Worm (Caenorhabditis elegans) whole organism, L4 larva: ENCODE results near the gene EGAP1.5.

Experiments
- F26F4.8 ChIP-seq: fragments of 200-800 bp; sonication (Bioruptor generic); conservative IDR thresholded peaks from 2 replicates; pipeline ENCODE4 v1.3.6; 2022; ENCODE audit warnings: missing genetic modification characterization, missing compliant biosample characterization
- aly-2 ChIP-seq: sonication (generic microtip); optimal IDR thresholded peaks from 2 replicates; lab custom pipeline; 2018; ENCODE audit warnings: missing biosample characterization, missing genetic modification characterization
- ama-1 ChIP-seq: fragments of 150-350 bp; optimal IDR thresholded peaks from 2 replicates; lab custom pipeline; 2014; ENCODE audit warnings: inconsistent platforms, mixed read lengths
- ceh-20 ChIP-seq: fragments of 200-800 bp; sonication (Bioruptor generic); IDR thresholded peaks from 2 replicates; pipeline ENCODE4 v1.3.6; 2022; ENCODE audit warnings: missing genetic modification reagents, missing genetic modification characterization, missing compliant biosample characterization
- ceh-62 ChIP-seq: sonication (generic microtip); optimal IDR thresholded peaks from 2 replicates; lab custom pipeline; 2017; ENCODE audit warnings: missing biosample characterization, missing genetic modification characterization
- ces-1 ChIP-seq: fragments of 150-350 bp; sonication (generic microtip); optimal IDR thresholded peaks from 4 replicates; lab custom pipeline; 2014; ENCODE audit warnings: missing biosample characterization, missing genetic modification reagents, missing genetic modification characterization
- cey-2 ChIP-seq: sonication (generic microtip); optimal IDR thresholded peaks from 3 replicates; lab custom pipeline; 2017; ENCODE audit warnings: missing genetic modification characterization, mild to moderate bottlenecking, missing compliant biosample characterization, antibody characterized with exemption, borderline replicate concordance; ENCODE audit not compliant: insufficient read depth
- ctbp-1 ChIP-seq: fragments of 200-800 bp; sonication (Bioruptor generic); IDR thresholded peaks from 2 replicates; pipeline ENCODE4 v1.3.6; 2022; ENCODE audit warnings: missing genetic modification reagents, missing genetic modification characterization, missing compliant biosample characterization
- daf-16 ChIP-seq, 3 experiments: sonication (generic microtip); optimal IDR thresholded peaks; 2 replicates each; lab custom pipeline; 2016 to 2017; ENCODE audit warnings: missing genetic modification characterization in 3 of 3, missing genetic modification reagents in 3 of 3, mild to moderate bottlenecking in 2 of 3, missing compliant biosample characterization in 2 of 3, missing biosample characterization in 1 of 3, moderate library complexity in 1 of 3
- daf-8 ChIP-seq: fragments of 200-800 bp; sonication (Bioruptor generic); IDR thresholded peaks from 2 replicates; pipeline ENCODE4 v1.3.6; 2022; ENCODE audit warnings: missing genetic modification characterization, missing compliant biosample characterization
- dmd-9 ChIP-seq: fragments of 200-800 bp; sonication (Bioruptor generic); IDR thresholded peaks from 2 replicates; pipeline ENCODE4 v1.3.6; 2022; ENCODE audit warnings: missing genetic modification reagents, missing genetic modification characterization, missing compliant biosample characterization
- dpl-1 ChIP-seq: fragments of 150-350 bp; optimal IDR thresholded peaks from 2 replicates; lab custom pipeline; 2014; ENCODE audit warnings: missing biosample characterization, missing genetic modification reagents, missing genetic modification characterization
- dve-1 ChIP-seq: sonication (generic microtip); optimal IDR thresholded peaks from 2 replicates; lab custom pipeline; 2017; ENCODE audit warnings: antibody characterized with exemption, mild to moderate bottlenecking, missing genetic modification characterization, missing compliant biosample characterization; ENCODE audit not compliant: insufficient read depth
- egl-27 ChIP-seq: sonication (generic microtip); optimal IDR thresholded peaks from 3 replicates; lab custom pipeline; 2017; ENCODE audit warnings: missing biosample characterization, missing genetic modification reagents, missing genetic modification characterization
- fos-1 ChIP-seq: fragments of 150-350 bp; optimal IDR thresholded peaks from 2 replicates; lab custom pipeline; 2014; ENCODE audit warnings: missing biosample characterization, missing genetic modification characterization
- gei-8 ChIP-seq: fragments of 200-800 bp; sonication (Bioruptor generic); optimal IDR thresholded peaks from 2 replicates; lab custom pipeline; 2018; ENCODE audit warnings: mild to moderate bottlenecking, missing genetic modification characterization, missing compliant biosample characterization
- hif-1 ChIP-seq, 2 experiments: sonication (generic microtip); optimal IDR thresholded peaks; 2 replicates each; lab custom pipeline; 2016 to 2017; ENCODE audit warnings: missing compliant biosample characterization in 2 of 2, missing genetic modification characterization in 2 of 2, missing genetic modification reagents in 2 of 2, missing genotype in 2 of 2, mild to moderate bottlenecking in 1 of 2
- hlh-11 ChIP-seq: fragments of 200-800 bp; sonication (Bioruptor generic); optimal IDR thresholded peaks from 2 replicates; lab custom pipeline; 2018; ENCODE audit warnings: mild to moderate bottlenecking, missing genetic modification characterization, missing compliant biosample characterization
- hmg-1.1 ChIP-seq: fragments of 200-800 bp; sonication (Bioruptor generic); IDR thresholded peaks from 2 replicates; pipeline ENCODE4 v1.3.6; 2022; ENCODE audit warnings: missing genetic modification reagents, missing genetic modification characterization, missing compliant biosample characterization
- lim-7 ChIP-seq: fragments of 200-800 bp; sonication (Bioruptor generic); IDR thresholded peaks from 2 replicates; pipeline ENCODE4 v1.3.6; 2022; ENCODE audit warnings: missing genetic modification characterization, missing compliant biosample characterization
- lin-1 ChIP-seq: fragments of 200-800 bp; sonication (Bioruptor generic); IDR thresholded peaks from 2 replicates; pipeline ENCODE4 v1.3.6; 2022; ENCODE audit warnings: missing genetic modification reagents, missing genetic modification characterization, missing compliant biosample characterization
- lin-38 ChIP-seq: fragments of 200-800 bp; sonication (Bioruptor generic); IDR thresholded peaks from 2 replicates; pipeline ENCODE4 v1.3.6; 2022; ENCODE audit warnings: missing genetic modification reagents, missing genetic modification characterization, missing compliant biosample characterization
- lin-39 ChIP-seq: fragments of 150-350 bp; optimal IDR thresholded peaks from 2 replicates; lab custom pipeline; 2014; ENCODE audit warnings: missing biosample characterization, missing genetic modification reagents, missing genetic modification characterization
- lir-3 ChIP-seq: sonication (generic microtip); optimal IDR thresholded peaks from 2 replicates; lab custom pipeline; 2016; ENCODE audit warnings: mild to moderate bottlenecking, missing genetic modification characterization, missing compliant biosample characterization
- madf-9 ChIP-seq: fragments of 200-800 bp; sonication (Bioruptor generic); conservative IDR thresholded peaks from 2 replicates; pipeline ENCODE4 v1.3.6; 2022; ENCODE audit warnings: missing genetic modification reagents, missing genetic modification characterization, missing compliant biosample characterization
- mdl-1 ChIP-seq, 2 experiments: fragments of 150-350 bp in 1 of 2; sonication (generic microtip) in 1 of 2; optimal IDR thresholded peaks; 2 replicates each; lab custom pipeline; 2014 to 2017; ENCODE audit warnings: missing biosample characterization in 2 of 2, missing genetic modification characterization in 2 of 2
- mdt-29 ChIP-seq: fragments of 200-800 bp; sonication (Bioruptor generic); IDR thresholded peaks from 2 replicates; pipeline ENCODE4 v1.3.6; 2022; ENCODE audit warnings: missing genetic modification reagents, missing genetic modification characterization, missing compliant biosample characterization
- mes-2 ChIP-seq: sonication (generic microtip); optimal IDR thresholded peaks from 2 replicates; lab custom pipeline; 2016; ENCODE audit warnings: missing genotype, mild to moderate bottlenecking, missing genetic modification characterization, missing compliant biosample characterization; ENCODE audit not compliant: poor library complexity, severe bottlenecking
- mxl-2 ChIP-seq: fragments of 200-800 bp; sonication (Bioruptor generic); conservative IDR thresholded peaks from 2 replicates; pipeline ENCODE4 v1.3.6; 2022; ENCODE audit warnings: missing genetic modification reagents, missing genetic modification characterization, missing compliant biosample characterization
- mxl-3 ChIP-seq: fragments of 200-800 bp; sonication (Bioruptor generic); optimal IDR thresholded peaks from 2 replicates; lab custom pipeline; 2018; ENCODE audit warnings: mild to moderate bottlenecking, missing genetic modification characterization, missing compliant biosample characterization
- nhr-102 ChIP-seq: sonication (generic microtip); optimal IDR thresholded peaks from 2 replicates; lab custom pipeline; 2016; ENCODE audit warnings: mild to moderate bottlenecking, missing genetic modification characterization, moderate library complexity, missing compliant biosample characterization
- nhr-111 ChIP-seq: fragments of 200-800 bp; sonication (Bioruptor generic); optimal IDR thresholded peaks from 2 replicates; lab custom pipeline; 2018; ENCODE audit warnings: mild to moderate bottlenecking, missing genetic modification characterization, missing compliant biosample characterization
- nhr-25 ChIP-seq: sonication (generic microtip); optimal IDR thresholded peaks from 2 replicates; lab custom pipeline; 2017; ENCODE audit warnings: missing genetic modification characterization, mild to moderate bottlenecking, missing compliant biosample characterization, antibody characterized with exemption, moderate library complexity, borderline replicate concordance; ENCODE audit not compliant: insufficient read depth
- nhr-28 ChIP-seq: fragments of 150-350 bp; optimal IDR thresholded peaks from 2 replicates; lab custom pipeline; 2014; ENCODE audit warnings: missing biosample characterization, missing genetic modification characterization
- nhr-41 ChIP-seq: fragments of 200-800 bp; sonication (Bioruptor generic); IDR thresholded peaks from 2 replicates; pipeline ENCODE4 v1.3.6; 2022; ENCODE audit warnings: missing genetic modification reagents, missing genetic modification characterization, missing compliant biosample characterization
- nhr-42 ChIP-seq: fragments of 200-800 bp; sonication (Bioruptor generic); IDR thresholded peaks from 2 replicates; pipeline ENCODE4 v1.3.6; 2022; ENCODE audit warnings: missing genetic modification characterization, missing compliant biosample characterization
- nhr-76 ChIP-seq: fragments of 150-350 bp; optimal IDR thresholded peaks from 2 replicates; lab custom pipeline; 2014; ENCODE audit warnings: missing biosample characterization, missing genetic modification characterization
- rbr-2 ChIP-seq: sonication (generic microtip); optimal IDR thresholded peaks from 2 replicates; lab custom pipeline; 2016; ENCODE audit warnings: missing genotype, missing genetic modification characterization, missing compliant biosample characterization
- saeg-2 ChIP-seq: fragments of 200-800 bp; sonication (Bioruptor generic); IDR thresholded peaks from 2 replicates; pipeline ENCODE4 v1.3.6; 2022; ENCODE audit warnings: missing genetic modification reagents, missing genetic modification characterization, missing compliant biosample characterization
- sdz-12 ChIP-seq: fragments of 200-800 bp; sonication (Bioruptor generic); optimal IDR thresholded peaks from 2 replicates; lab custom pipeline; 2018; ENCODE audit warnings: mild to moderate bottlenecking, missing genetic modification characterization, missing compliant biosample characterization
- snpc-1.2 ChIP-seq: fragments of 200-800 bp; sonication (Bioruptor generic); IDR thresholded peaks from 2 replicates; pipeline ENCODE4 v1.3.6; 2022; ENCODE audit warnings: missing genetic modification reagents, missing genetic modification characterization, missing compliant biosample characterization
- spr-1 ChIP-seq: sonication (generic microtip); optimal IDR thresholded peaks from 2 replicates; lab custom pipeline; 2016; ENCODE audit warnings: mild to moderate bottlenecking, missing genetic modification characterization, missing compliant biosample characterization
- tra-1 ChIP-seq: fragments of 200-800 bp; sonication (Bioruptor generic); IDR thresholded peaks from 2 replicates; pipeline ENCODE4 v1.3.6; 2022; ENCODE audit warnings: missing genetic modification reagents, missing genetic modification characterization, missing compliant biosample characterization
- unc-62 ChIP-seq, 3 experiments: fragments of 150-350 bp in 1 of 3; sonication (generic microtip); optimal IDR thresholded peaks in 2 of 3; peaks in 1 of 3; 1 replicate in 1 of 3; 2 replicates in 2 of 3; lab custom pipeline; 2014 to 2017; ENCODE audit warnings: missing biosample characterization in 3 of 3, missing genetic modification characterization in 3 of 3, missing genetic modification reagents in 3 of 3, missing genotype in 1 of 3
- vab-7 ChIP-seq: fragments of 200-800 bp; sonication (Bioruptor generic); IDR thresholded peaks from 2 replicates; pipeline ENCODE4 v1.3.6; 2022; ENCODE audit warnings: missing genetic modification reagents, missing genetic modification characterization, missing compliant biosample characterization
- zfp-2 ChIP-seq: sonication (generic microtip); optimal IDR thresholded peaks from 2 replicates; lab custom pipeline; 2016; ENCODE audit warnings: mild to moderate bottlenecking, missing genetic modification characterization, missing compliant biosample characterization
- zfp-3 ChIP-seq: fragments of 200-800 bp; sonication (Bioruptor generic); conservative IDR thresholded peaks from 2 replicates; pipeline ENCODE4 v1.3.6; 2022; ENCODE audit warnings: missing genetic modification reagents, missing genetic modification characterization, missing compliant biosample characterization
- ztf-7 ChIP-seq: fragments of 150-350 bp; optimal IDR thresholded peaks from 2 replicates; lab custom pipeline; 2014; ENCODE audit warnings: missing biosample characterization, missing genetic modification characterization

Gene EGAP1.5

ce11 chrIII:5938013-5938412, 6.5 kb downstream of the EGAP1.5 start (continued):
- no peak for TF ChIP-seq ces-1 (GFP tag; lab: Kevin White, UChicago)
- no peak for TF ChIP-seq sdz-12
- TF ChIP-seq ceh-20 = peak; percentile 67
- TF ChIP-seq nhr-25 = peak; percentile 7
- TF ChIP-seq dmd-9 = no peak
- peak; percentile 91 for TF ChIP-seq dve-1 (tag; lab: Kevin White, UChicago)
- TF ChIP-seq ctbp-1 = peak; percentile 63; the same call in 1 of the 2 replicates
- peak; percentile 83 for TF ChIP-seq mxl-3
- TF ChIP-seq saeg-2 (GFP tag; lab: Robert Waterston, UW) = 0 out of 2 replicates have a peak, but pooled peaks have one; percentile 54
- TF ChIP-seq gei-8 (GFP tag; lab: Kevin White, UChicago) = no peak
- TF ChIP-seq fos-1 = no peak
- no peak for TF ChIP-seq lim-7
- TF ChIP-seq ceh-62 (tag; lab: Kevin White, UChicago) = no peak
- peak; percentile 44 for TF ChIP-seq mes-2 (tag; lab: Kevin White, UChicago)
- peak; percentile 31 for TF ChIP-seq dpl-1 (GFP tag; lab: Kevin White, UChicago)
- TF ChIP-seq mdt-29 (GFP tag; lab: Robert Waterston, UW) = no peak
- TF ChIP-seq zfp-2 (tag; lab: Kevin White, UChicago) = no peak
- peak; percentile 66 for TF ChIP-seq rbr-2 (tag; lab: Kevin White, UChicago)
- peak; percentile 54 for TF ChIP-seq spr-1 (tag; lab: Kevin White, UChicago)
- peak in 1 of 2 experiments; percentile 99 for TF ChIP-seq unc-62 (GFP tag; optimal IDR thresholded peaks at IDR 0.05 in 1 of 2; lab: Kevin White, UChicago)
- TF ChIP-seq unc-62 (tag; optimal IDR thresholded peaks at IDR 0.05; lab: Kevin White, UChicago) = no peak
- TF ChIP-seq egl-27 (tag; lab: Kevin White, UChicago) = no peak
- TF ChIP-seq mxl-2 (GFP tag; lab: Robert Waterston, UW) = no peak
- peak; percentile 56 for TF ChIP-seq ama-1
- TF ChIP-seq hlh-11 = peak; percentile 93
- peak; percentile 13 to 81 for TF ChIP-seq mdl-1 (tag; optimal IDR thresholded peaks at IDR 0.05; lab: Kevin White, UChicago)
- TF ChIP-seq nhr-41 = no peak
- TF ChIP-seq nhr-42 (GFP tag; lab: Robert Waterston, UW) = no peak
- 0 out of 2 replicates have a peak, but pooled peaks have one; percentile 11 for TF ChIP-seq tra-1 (GFP tag; lab: Robert Waterston, UW)
- peak; percentile 85 for TF ChIP-seq cey-2 (tag; lab: Kevin White, UChicago)
- peak; percentile 45; the same call in 1 of the 2 replicates for TF ChIP-seq hmg-1.1 (GFP tag; lab: Robert Waterston, UW)
- TF ChIP-seq F26F4.8 = no peak
- TF ChIP-seq daf-8 (GFP tag; lab: Robert Waterston, UW) = no peak
- peak; percentile 24 for TF ChIP-seq nhr-102 (tag; lab: Kevin White, UChicago)
- 0 out of 2 replicates have a peak, but pooled peaks have one; percentile 40 for TF ChIP-seq lin-1 (GFP tag; lab: Robert Waterston, UW)
- no peak for TF ChIP-seq nhr-111 (GFP tag; lab: Kevin White, UChicago)
- TF ChIP-seq nhr-76 = no peak
- TF ChIP-seq zfp-3 (GFP tag; lab: Robert Waterston, UW) = 0 out of 2 replicates have a peak, but pooled peaks have one; percentile 8
- TF ChIP-seq lir-3 = no peak
- TF ChIP-seq nhr-28 (tag; lab: Kevin White, UChicago) = peak; percentile 85
- TF ChIP-seq aly-2 (tag; lab: Kevin White, UChicago) = no peak
- TF ChIP-seq lin-39 (tag; lab: Kevin White, UChicago) = peak; percentile 64
- TF ChIP-seq daf-16 (GFP tag; optimal IDR thresholded peaks at IDR 0.05; lab: Kevin White, UChicago) = peak in 1 of 2 experiments; percentile 69
- peak; percentile 90 for TF ChIP-seq daf-16 (tag; optimal IDR thresholded peaks at IDR 0.05; lab: Kevin White, UChicago)
- no peak for TF ChIP-seq snpc-1.2 (GFP tag; lab: Robert Waterston, UW)
- peak; percentile 86 for TF ChIP-seq ztf-7 (tag; lab: Kevin White, UChicago)
- peak in 1 of 2 experiments; percentile 53 for TF ChIP-seq hif-1 (tag; optimal IDR thresholded peaks at IDR 0.05; lab: Kevin White, UChicago)
- TF ChIP-seq vab-7 (GFP tag; lab: Robert Waterston, UW) = no peak
- no peak for TF ChIP-seq lin-38
- TF ChIP-seq madf-9 (GFP tag; lab: Robert Waterston, UW) = no peak
